Fruit fly (Drosophila melanogaster) whole organism, embryonic: ENCODE results near the gene Spase25.

Source experiments
- Ada2b ChIP-seq: fragments of 200-800 bp; sonication (Bioruptor generic); IDR thresholded peaks from 2 replicates; pipeline ENCODE4 v1.3.6; 2022; ENCODE audit warnings: missing biosample characterization, missing genetic modification characterization
- Bgb ChIP-seq: fragments of 200-800 bp; sonication (Bioruptor generic); IDR thresholded peaks from 2 replicates; pipeline ENCODE4 v1.3.6; 2022; ENCODE audit warnings: missing biosample characterization, missing genetic modification characterization; ENCODE audit not compliant: partially characterized antibody
- CG11504 ChIP-seq: fragments of 200-800 bp; sonication (Bioruptor generic); optimal IDR thresholded peaks from 3 replicates; lab custom pipeline; 2019; ENCODE audit warnings: missing biosample characterization, mild to moderate bottlenecking, missing genetic modification characterization, moderate library complexity
- CG12659 ChIP-seq: fragments of 200-800 bp; sonication (Bioruptor generic); optimal IDR thresholded peaks from 3 replicates; lab custom pipeline; 2017; ENCODE audit warnings: mild to moderate bottlenecking, missing biosample characterization, missing genetic modification reagents, missing genetic modification characterization
- CG12744 ChIP-seq: fragments of 200-800 bp; sonication (Bioruptor generic); optimal IDR thresholded peaks from 2 replicates; lab custom pipeline; 2016; ENCODE audit warnings: missing biosample characterization, missing genetic modification characterization
- CG14710 ChIP-seq: fragments of 200-800 bp; sonication (Bioruptor generic); optimal IDR thresholded peaks from 3 replicates; lab custom pipeline; 2019; ENCODE audit warnings: missing biosample characterization, mild to moderate bottlenecking, missing genetic modification characterization, moderate library complexity
- CG15514 ChIP-seq: fragments of 200-800 bp; sonication (Bioruptor generic); optimal IDR thresholded peaks from 3 replicates; lab custom pipeline; 2017; ENCODE audit warnings: missing biosample characterization, missing genetic modification characterization, mild to moderate bottlenecking, moderate library complexity, missing genetic modification reagents
- CG15696 ChIP-seq: fragments of 200-800 bp; sonication (Bioruptor generic); optimal IDR thresholded peaks from 2 replicates; lab custom pipeline; 2019; ENCODE audit warnings: missing biosample characterization, mild to moderate bottlenecking, missing genetic modification characterization, moderate library complexity
- CG17186 ChIP-seq: fragments of 200-800 bp; sonication (Bioruptor generic); optimal IDR thresholded peaks from 3 replicates; lab custom pipeline; 2017; ENCODE audit warnings: missing biosample characterization, missing genetic modification reagents, missing genetic modification characterization
- CG18764 ChIP-seq: fragments of 200-800 bp; sonication (Bioruptor generic); optimal IDR thresholded peaks from 3 replicates; lab custom pipeline; 2016; ENCODE audit warnings: missing biosample characterization, missing genetic modification characterization
- CG2120 ChIP-seq: fragments of 200-800 bp; sonication (Bioruptor generic); optimal IDR thresholded peaks from 3 replicates; lab custom pipeline; 2016; ENCODE audit warnings: missing biosample characterization, missing genetic modification characterization
- CG2678 ChIP-seq: fragments of 200-800 bp; sonication (Bioruptor generic); optimal IDR thresholded peaks from 3 replicates; lab custom pipeline; 2019; ENCODE audit warnings: missing biosample characterization, mild to moderate bottlenecking, missing genetic modification characterization, moderate library complexity
- CG34376 ChIP-seq: fragments of 200-800 bp; sonication (Bioruptor generic); optimal IDR thresholded peaks from 2 replicates; lab custom pipeline; 2018; ENCODE audit warnings: missing biosample characterization, mild to moderate bottlenecking, missing genetic modification characterization
- CG7271 ChIP-seq: fragments of 200-800 bp; sonication (Bioruptor generic); optimal IDR thresholded peaks from 2 replicates; lab custom pipeline; 2018; ENCODE audit warnings: missing biosample characterization, mild to moderate bottlenecking, missing genetic modification characterization, moderate library complexity
- CG9797 ChIP-seq: fragments of 200-800 bp; sonication (Bioruptor generic); optimal IDR thresholded peaks from 3 replicates; lab custom pipeline; 2018; ENCODE audit warnings: missing biosample characterization, mild to moderate bottlenecking, missing genetic modification characterization
- CG9932 ChIP-seq: fragments of 200-800 bp; sonication (Bioruptor generic); IDR thresholded peaks from 2 replicates; pipeline ENCODE4 v1.3.6; 2022; ENCODE audit warnings: missing biosample characterization, missing genetic modification characterization
- Dip3 ChIP-seq: fragments of 200-800 bp; sonication (Bioruptor generic); optimal IDR thresholded peaks from 3 replicates; lab custom pipeline; 2016; ENCODE audit warnings: missing biosample characterization, missing genetic modification characterization
- Ets65A ChIP-seq: fragments of 200-800 bp; sonication (Bioruptor generic); peaks from one replicate; lab custom pipeline; 2016; ENCODE audit warnings: missing biosample characterization, missing genetic modification characterization
- Hand ChIP-seq: fragments of 200-800 bp; sonication (Bioruptor generic); optimal IDR thresholded peaks from 2 replicates; lab custom pipeline; 2017; ENCODE audit warnings: mild to moderate bottlenecking, missing biosample characterization, missing genetic modification reagents, missing genetic modification characterization
- Hmr ChIP-seq: fragments of 200-800 bp; sonication (Bioruptor generic); optimal IDR thresholded peaks from 3 replicates; lab custom pipeline; 2017; ENCODE audit warnings: mild to moderate bottlenecking, missing biosample characterization, missing genetic modification reagents, missing genetic modification characterization
- Hmx ChIP-seq: fragments of 200-800 bp; sonication (Bioruptor generic); optimal IDR thresholded peaks from 2 replicates; lab custom pipeline; 2016; ENCODE audit warnings: missing biosample characterization, missing genetic modification characterization
- Hsf ChIP-seq: fragments of 200-800 bp; sonication (Bioruptor generic); optimal IDR thresholded peaks from 3 replicates; lab custom pipeline; 2016; ENCODE audit warnings: missing biosample characterization, missing genetic modification characterization
- MESR4 ChIP-seq: fragments of 200-800 bp; sonication (Bioruptor generic); optimal IDR thresholded peaks from 2 replicates; lab custom pipeline; 2018; ENCODE audit warnings: missing biosample characterization, mild to moderate bottlenecking, missing genetic modification characterization, moderate library complexity
- Myb ChIP-seq: fragments of 200-800 bp; sonication (Bioruptor generic); optimal IDR thresholded peaks from 2 replicates; lab custom pipeline; 2016; ENCODE audit warnings: missing biosample characterization, missing genetic modification characterization
- Nf-YA ChIP-seq: fragments of 200-800 bp; sonication (Bioruptor generic); IDR thresholded peaks from 2 replicates; pipeline ENCODE4 v1.3.6; 2022; ENCODE audit warnings: missing biosample characterization, missing genetic modification characterization
- NfI ChIP-seq: fragments of 200-800 bp; sonication (Bioruptor generic); optimal IDR thresholded peaks from 3 replicates; lab custom pipeline; 2018; ENCODE audit warnings: missing biosample characterization, mild to moderate bottlenecking, missing genetic modification characterization, moderate library complexity
- Ptx1 ChIP-seq: fragments of 200-800 bp; sonication (Bioruptor generic); IDR thresholded peaks from 2 replicates; pipeline ENCODE4 v1.3.6; 2022; ENCODE audit warnings: missing biosample characterization, missing genetic modification characterization
- Scr ChIP-seq: fragments of 200-800 bp; sonication (Bioruptor generic); IDR thresholded peaks from 2 replicates; pipeline ENCODE4 v1.3.6; 2022; ENCODE audit warnings: missing biosample characterization, missing genetic modification characterization; ENCODE audit not compliant: partially characterized antibody
- Sox102F ChIP-seq: fragments of 200-800 bp; sonication (Bioruptor generic); optimal IDR thresholded peaks from 2 replicates; lab custom pipeline; 2018; ENCODE audit warnings: missing biosample characterization, mild to moderate bottlenecking, missing genetic modification characterization, moderate library complexity
- Tbp ChIP-seq: fragments of >200 bp; optimal IDR thresholded peaks from 2 replicates; lab custom pipeline; 2018; ENCODE audit warnings: missing biosample characterization, missing genetic modification characterization
- bbx ChIP-seq: fragments of 200-800 bp; sonication (Bioruptor generic); IDR thresholded peaks from 2 replicates; pipeline ENCODE4 v1.3.6; 2022; ENCODE audit warnings: missing biosample characterization, missing genetic modification characterization; ENCODE audit not compliant: partially characterized antibody
- bcd ChIP-seq: fragments of 200-800 bp; sonication (Bioruptor generic); optimal IDR thresholded peaks from 2 replicates; lab custom pipeline; 2017; ENCODE audit warnings: missing biosample characterization, mild to moderate bottlenecking, missing genetic modification characterization
- bowl ChIP-seq: fragments of 200-800 bp; sonication (Bioruptor generic); IDR thresholded peaks from 2 replicates; pipeline ENCODE4 v1.3.6; 2022; ENCODE audit warnings: missing biosample characterization, missing genetic modification characterization
- chm ChIP-seq: fragments of 200-800 bp; sonication (Bioruptor generic); IDR thresholded peaks from 2 replicates; pipeline ENCODE4 v1.3.6; 2022; ENCODE audit warnings: missing biosample characterization, missing genetic modification characterization
- crp ChIP-seq, 2 experiments: fragments of 200-800 bp; sonication (Bioruptor generic); optimal IDR thresholded peaks; 2 replicates in 1 of 2; 3 replicates in 1 of 2; lab custom pipeline; 2017; ENCODE audit warnings: missing biosample characterization in 2 of 2, missing genetic modification characterization in 2 of 2, mild to moderate bottlenecking in 1 of 2, moderate library complexity in 1 of 2
- gro ChIP-seq: fragments of 200-800 bp; sonication (Bioruptor generic); optimal IDR thresholded peaks from 2 replicates; lab custom pipeline; 2016; ENCODE audit warnings: missing biosample characterization, missing genetic modification characterization
- jumu ChIP-seq: fragments of 200-800 bp; sonication (Bioruptor generic); optimal IDR thresholded peaks from 3 replicates; lab custom pipeline; 2016; ENCODE audit warnings: missing biosample characterization, missing genetic modification characterization
- kay ChIP-seq: fragments of 200-800 bp; sonication (Bioruptor generic); optimal IDR thresholded peaks from 2 replicates; lab custom pipeline; 2016; ENCODE audit warnings: missing biosample characterization, missing genetic modification characterization
- knrl ChIP-seq: fragments of 200-800 bp; sonication (Bioruptor generic); IDR thresholded peaks from 3 replicates; pipeline ENCODE4 v1.3.6; 2022; ENCODE audit warnings: missing biosample characterization, missing genetic modification characterization; ENCODE audit not compliant: partially characterized antibody
- lola ChIP-seq, 3 experiments: fragments of >200 bp in 2 of 3; fragments of 200-800 bp in 1 of 3; sonication (Bioruptor generic) in 1 of 3; optimal IDR thresholded peaks; 2 replicates each; lab custom pipeline; 2017 to 2019; ENCODE audit warnings: missing biosample characterization in 3 of 3, missing genetic modification characterization in 3 of 3, mild to moderate bottlenecking in 1 of 3, moderate library complexity in 1 of 3
- odd ChIP-seq: fragments of 200-800 bp; sonication (Bioruptor generic); optimal IDR thresholded peaks from 2 replicates; lab custom pipeline; 2017; ENCODE audit warnings: missing biosample characterization, mild to moderate bottlenecking, missing genetic modification characterization
- prd ChIP-seq, 3 experiments: fragments of >200 bp in 2 of 3; fragments of 200-800 bp in 1 of 3; sonication (Bioruptor generic) in 1 of 3; optimal IDR thresholded peaks in 2 of 3; IDR thresholded peaks in 1 of 3; 2 replicates in 2 of 3; 3 replicates in 1 of 3; pipeline versions ENCODE4 v1.3.6 to Lab custom; 2017 to 2022; ENCODE audit warnings: missing biosample characterization in 1 of 3, missing genetic modification characterization in 1 of 3
- pum ChIP-seq: fragments of 200-800 bp; sonication (Bioruptor generic); optimal IDR thresholded peaks from 2 replicates; lab custom pipeline; 2016; ENCODE audit warnings: missing biosample characterization, missing genetic modification characterization
- row ChIP-seq: fragments of 200-800 bp; sonication (Bioruptor generic); IDR thresholded peaks from 3 replicates; pipeline ENCODE4 v1.3.6; 2022; ENCODE audit warnings: missing biosample characterization, missing genetic modification characterization
- sens ChIP-seq: fragments of 200-800 bp; sonication (Bioruptor generic); peaks from one replicate; lab custom pipeline; 2016; ENCODE audit warnings: missing biosample characterization, missing genetic modification characterization
- slbo ChIP-seq: fragments of 200-800 bp; sonication (Bioruptor generic); IDR thresholded peaks from 2 replicates; pipeline ENCODE4 v1.3.6; 2022; ENCODE audit warnings: missing biosample characterization, missing genetic modification characterization
- zen2 ChIP-seq: fragments of 200-800 bp; sonication (Bioruptor generic); IDR thresholded peaks from 3 replicates; pipeline ENCODE4 v1.3.6; 2022; ENCODE audit warnings: missing biosample characterization, missing genetic modification characterization; ENCODE audit not compliant: partially characterized antibody

The Spase25 gene

DNA sequence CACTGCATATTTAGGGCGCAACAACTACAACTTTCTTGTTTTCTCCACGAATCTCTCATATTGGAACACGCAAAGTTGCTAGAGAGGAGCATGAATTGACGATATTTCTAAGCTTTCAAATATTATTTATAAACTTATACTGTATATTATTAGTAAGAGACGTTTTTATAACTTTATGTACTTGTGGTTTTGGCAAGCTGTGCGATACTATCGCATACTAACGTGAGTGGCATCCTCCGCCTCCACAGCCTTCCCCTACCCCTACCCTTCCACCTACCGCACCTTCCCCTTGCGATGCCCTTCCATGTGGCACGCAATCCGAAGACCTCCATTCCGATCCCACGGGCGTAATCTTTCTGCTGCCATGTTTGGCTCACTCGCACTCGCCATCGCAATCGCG lies 16.7 kb upstream of the Spase25 start (continued):
- TF ChIP-seq Ptx1 (GFP tag; lab: Robert Waterston, UW) (peak; percentile 60), Nf-YA (0 out of 2 replicates have a peak, but pooled peaks have one; percentile 24), CG9932 (GFP tag; lab: Robert Waterston, UW) (peak; percentile 43), slbo (GFP tag; lab: Robert Waterston, UW) (peak; percentile 56), CG11504 (tag; lab: Kevin White, UChicago) (peak; percentile 33), Bgb (peak; percentile 9; the same call in 1 of the 2 replicates), CG2678 (tag; lab: Kevin White, UChicago) (peak; percentile 20), knrl (GFP tag; lab: Robert Waterston, UW) (peak; percentile 40; the same call in 1 of the 3 replicates), chm (GFP tag; lab: Robert Waterston, UW) (no peak), CG34376 (GFP tag; lab: Kevin White, UChicago) (no peak), kay (GFP tag; lab: Kevin White, UChicago) (no peak), Sox102F (GFP tag; lab: Kevin White, UChicago) (peak; percentile 12), Hmx (GFP tag; lab: Kevin White, UChicago) (no peak), CG15514 (GFP tag; lab: Kevin White, UChicago) (peak; percentile 15), prd (optimal IDR thresholded peaks at IDR 0.05; lab: Kevin White, UChicago) (no peak), prd (GFP tag; IDR thresholded peaks at IDR 0.05; lab: Robert Waterston, UW) (peak; percentile 56; the same call in 2 of the 3 replicates), CG18764 (no peak)

DNA sequence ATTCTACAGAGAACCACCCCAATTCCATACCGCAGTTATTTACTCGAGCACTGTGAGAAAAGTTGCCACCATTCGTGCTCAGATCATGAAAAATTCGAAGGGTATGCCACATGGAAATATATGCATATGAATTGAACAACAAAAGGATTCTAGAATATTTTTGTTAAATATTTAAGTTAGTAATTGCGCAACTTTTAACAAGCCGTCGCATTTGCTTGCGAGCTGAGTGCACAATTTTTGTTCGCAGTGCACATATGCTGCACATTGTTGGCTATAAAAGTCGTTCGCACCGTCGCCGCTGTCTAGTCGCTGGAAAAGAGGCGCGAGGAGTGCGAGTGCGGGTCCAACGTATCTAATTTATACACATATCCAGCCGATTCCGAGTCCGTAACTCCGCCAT lies 8.3 kb upstream of the Spase25 start, which contains the start of gene Cyp4g15:
Gene Cyp4g15 (plus strand): TSS at position 301 of the 400 bp plus-strand sequence.
- TF ChIP-seq bcd (no peak), Ets65A (GFP tag; lab: Kevin White, UChicago) (peak; percentile 78), Ada2b (no peak), CG12744 (GFP tag; lab: Kevin White, UChicago) (no peak), jumu (no peak), CG15696 (tag; lab: Kevin White, UChicago) (no peak), Dip3 (GFP tag; lab: Kevin White, UChicago) (no peak), CG17186 (GFP tag; lab: Kevin White, UChicago) (no peak), row (GFP tag; lab: Robert Waterston, UW) (0 out of 3 replicates have a peak, but pooled peaks have one; percentile 15), bowl (no peak), sens (peak; percentile 73), Tbp (GFP tag; lab: Kevin White, UChicago) (no peak), NfI (GFP tag; lab: Kevin White, UChicago) (no peak), CG7271 (tag; lab: Kevin White, UChicago) (no peak), odd (GFP tag; lab: Kevin White, UChicago) (no peak), Hand (GFP tag; lab: Kevin White, UChicago) (no peak), lola (GFP tag; optimal IDR thresholded peaks at IDR 0.05; lab: Kevin White, UChicago) (no peak)

DNA sequence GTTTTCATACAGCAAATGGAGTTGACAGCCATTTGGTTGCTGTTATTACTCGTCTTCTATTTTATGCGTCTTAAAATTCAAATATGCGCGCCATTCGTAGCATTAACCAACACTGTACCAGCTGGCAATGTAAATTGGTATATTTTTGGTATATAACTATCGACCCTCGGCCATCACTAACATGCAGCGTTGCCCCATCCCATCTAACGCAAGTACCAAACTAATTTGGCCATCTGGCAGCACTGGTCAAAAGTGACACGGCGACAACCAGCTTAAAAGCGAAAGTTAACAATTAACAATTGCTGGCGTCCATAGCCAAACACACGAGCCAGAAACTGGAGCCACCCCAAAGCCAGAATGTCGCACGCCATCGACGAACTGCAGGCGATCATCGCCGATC lies 1.8 kb upstream of the Spase25 start, which contains the start of gene Uba5:
Gene Uba5 (plus strand): TSS at position 222 of the 400 bp plus-strand sequence.
- TF ChIP-seq gro (GFP tag; lab: Kevin White, UChicago) = peak; percentile 7
- TF ChIP-seq Hmr (GFP tag; lab: Kevin White, UChicago) = peak; percentile 28
- TF ChIP-seq MESR4 (GFP tag; lab: Kevin White, UChicago) = peak; percentile 78
- no peak for TF ChIP-seq Hsf (GFP tag; lab: Kevin White, UChicago)
- 0 out of 3 replicates have a peak, but pooled peaks have one; percentile 11 for TF ChIP-seq knrl (GFP tag; lab: Robert Waterston, UW)
- TF ChIP-seq bbx (GFP tag; lab: Robert Waterston, UW) = peak; percentile 56; the same call in 1 of the 2 replicates
- peak; percentile 37 for TF ChIP-seq CG14710 (tag; lab: Kevin White, UChicago)
- no peak for TF ChIP-seq pum
- peak in 1 of 2 experiments; percentile 58 for TF ChIP-seq crp (GFP tag; optimal IDR thresholded peaks at IDR 0.05; lab: Kevin White, UChicago)
- peak; percentile 44 for TF ChIP-seq Myb (GFP tag; lab: Kevin White, UChicago)
- peak; percentile 49 for TF ChIP-seq CG12659 (GFP tag; lab: Kevin White, UChicago)
- TF ChIP-seq CG2120 = peak; percentile 1
- TF ChIP-seq Scr (GFP tag; lab: Robert Waterston, UW) = peak; percentile 38
- TF ChIP-seq CG9797 (GFP tag; lab: Kevin White, UChicago) = peak; percentile 55
- peak; percentile 10; the same call in 1 of the 3 replicates for TF ChIP-seq zen2 (GFP tag; lab: Robert Waterston, UW)
